Worm (Caenorhabditis elegans) whole organism, young adult: ENCODE results near the gene R11E3.1.

Source experiments
- F37B4.10 ChIP-seq: fragments of 200-800 bp; sonication (Bioruptor generic); IDR thresholded peaks from 2 replicates; pipeline ENCODE4 v1.3.6; 2022; ENCODE audit warnings: missing genetic modification characterization, missing compliant biosample characterization
- ekl-4 ChIP-seq: fragments of 200-800 bp; sonication (Bioruptor generic); IDR thresholded peaks from 2 replicates; pipeline ENCODE4 v1.3.6; 2022; ENCODE audit warnings: missing genetic modification reagents, missing genetic modification characterization, missing compliant biosample characterization
- rpc-1 ChIP-seq, 2 experiments: fragments of 150-350 bp in 1 of 2; sonication (generic microtip) in 1 of 2; optimal IDR thresholded peaks; 2 replicates each; lab custom pipeline; 2014 to 2018; ENCODE audit warnings: missing biosample characterization in 1 of 2, missing genetic modification characterization in 1 of 2, missing genetic modification reagents in 1 of 2, missing genotype in 1 of 2

DNA sequence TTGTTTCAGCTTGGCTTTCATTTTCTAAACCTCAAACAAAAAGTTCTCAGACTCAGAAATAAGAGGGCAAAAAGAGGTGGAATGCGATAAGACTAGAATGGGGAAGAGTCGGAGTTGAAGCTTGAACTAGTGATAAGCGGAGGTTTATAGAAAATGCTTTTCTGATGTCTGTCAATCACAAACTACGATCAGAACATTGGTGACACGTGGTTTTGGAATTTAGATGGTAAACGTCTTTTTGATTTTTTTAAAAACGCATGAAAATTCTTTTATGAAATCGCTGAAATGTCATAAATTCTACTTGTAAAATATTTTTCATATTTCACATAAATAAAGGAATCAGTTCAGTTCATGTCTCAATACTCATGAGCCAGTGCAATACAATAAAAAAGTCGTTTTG, 31.5 kb downstream of the R11E3.1 start, which contains the start of gene H06H21.8:
- TF ChIP-seq ekl-4 (GFP tag; lab: Robert Waterston, UW), result no peak
- TF ChIP-seq rpc-1 (optimal IDR thresholded peaks at IDR 0.05; lab: Kevin White, UChicago), result no peak
- no peak for TF ChIP-seq rpc-1 (tag; optimal IDR thresholded peaks at IDR 0.05; lab: Kevin White, UChicago)
- no peak for TF ChIP-seq F37B4.10 (GFP tag; lab: Robert Waterston, UW)
